Fruit fly (Drosophila melanogaster): ENCODE measurements around the gene NELF-B.

dm6 chrX:7678824-7679223 lies 49.3 kb downstream of the NELF-B start:
- no peak for TF ChIP-seq Dll (optimal IDR thresholded peaks at IDR 0.05)
- TF ChIP-seq pan (optimal IDR thresholded peaks at IDR 0.05): no peak
- TF ChIP-seq EcR (GFP tag; optimal IDR thresholded peaks at IDR 0.05): no peak
- TF ChIP-seq psq (optimal IDR thresholded peaks at IDR 0.05): no peak
- TF ChIP-seq usp (GFP tag; optimal IDR thresholded peaks at IDR 0.05): no peak

All from whole organism.